Fruit fly (Drosophila melanogaster): Measurements from ENCODE around the gene BoYb.

The BoYb gene

DNA sequence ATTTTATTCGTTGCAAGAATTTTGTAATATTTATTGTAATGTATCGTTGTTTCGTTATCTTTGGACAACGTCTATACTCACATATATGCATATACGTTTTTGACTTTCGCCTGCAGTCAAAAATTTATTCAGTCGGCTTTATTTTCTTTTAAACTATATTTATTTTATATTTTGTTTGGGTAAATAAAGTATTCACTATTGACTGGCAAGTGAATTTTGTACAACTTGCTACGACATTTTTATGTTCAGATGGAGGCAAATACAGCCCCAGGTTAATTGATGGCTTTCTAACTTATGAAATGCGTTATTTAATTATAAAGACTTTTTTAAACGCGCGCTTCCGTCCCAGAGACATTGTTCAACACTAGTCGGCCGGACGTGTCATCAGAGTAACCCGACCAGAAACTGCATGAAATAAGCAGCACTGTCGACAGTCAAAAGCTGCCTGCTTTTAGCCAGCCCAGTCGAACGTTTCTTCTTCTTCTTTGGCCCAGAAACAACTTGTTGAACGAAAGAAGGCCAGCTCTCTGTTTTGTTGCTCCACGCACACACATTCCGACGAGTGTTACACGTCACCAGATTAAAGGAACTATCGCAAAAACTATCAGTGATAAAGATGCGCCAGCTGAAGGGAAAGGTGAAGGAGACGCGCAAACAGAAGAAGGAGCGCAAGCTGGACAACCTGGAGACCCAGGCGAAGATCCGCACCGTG lies 38.2 kb upstream of the BoYb start, which contains the start of gene CG33169 (continued):
- TF ChIP-seq zen2 (GFP tag; IDR thresholded peaks at IDR 0.05; ENCODE audit: partially characterized antibody) (peak; percentile 26; the same call in 1 of the 3 replicates), CG12071 (GFP tag; optimal IDR thresholded peaks at IDR 0.05) (peak; percentile 75), Trl (optimal IDR thresholded peaks at IDR 0.05) (no peak), Trl (GFP tag; optimal IDR thresholded peaks at IDR 0.05) (peak; percentile 93), sisA (GFP tag; IDR thresholded peaks at IDR 0.05) (peak; percentile 88), CG14014 (GFP tag; IDR thresholded peaks at IDR 0.05) (peak; percentile 86), dmrt99B (tag; optimal IDR thresholded peaks at IDR 0.05) (peak; percentile 61), wor (GFP tag; IDR thresholded peaks at IDR 0.05) (no peak), CG2712 (tag; optimal IDR thresholded peaks at IDR 0.05) (peak; percentile 76), row (GFP tag; IDR thresholded peaks at IDR 0.05) (peak; percentile 69), TFAM (GFP tag; optimal IDR thresholded peaks at IDR 0.05) (peak; percentile 48), CG8359 (GFP tag; optimal IDR thresholded peaks at IDR 0.05; ENCODE audit: borderline replicate concordance) (no peak), CG3407 (GFP tag; optimal IDR thresholded peaks at IDR 0.05) (peak; percentile 65), ftz-f1 (GFP tag; optimal IDR thresholded peaks at IDR 0.05) (peak; percentile 97), CG6689 (GFP tag; IDR thresholded peaks at IDR 0.05) (0 out of 2 replicates have a peak, but pooled peaks have one; percentile 58), CG30431 (GFP tag; optimal IDR thresholded peaks at IDR 0.05) (peak; percentile 79), CG17328 (GFP tag; IDR thresholded peaks at IDR 0.05) (peak; percentile 80), Pdp1 (GFP tag; optimal IDR thresholded peaks at IDR 0.05) (peak; percentile 91 to 94), Hr39 (optimal IDR thresholded peaks at IDR 0.05) (no peak), CG9437 (GFP tag; optimal IDR thresholded peaks at IDR 0.05) (peak; percentile 12), CG7271 (tag; optimal IDR thresholded peaks at IDR 0.05) (no peak), CG17361 (GFP tag; IDR thresholded peaks at IDR 0.05) (peak; percentile 61), CG12155 (GFP tag; optimal IDR thresholded peaks at IDR 0.05) (peak; percentile 98), lilli (GFP tag; optimal IDR thresholded peaks at IDR 0.05) (peak; percentile 87), gsb (GFP tag; IDR thresholded peaks at IDR 0.05) (peak; percentile 78), CG9876 (GFP tag; optimal IDR thresholded peaks at IDR 0.05) (peak; percentile 92), Dref (GFP tag; IDR thresholded peaks at IDR 0.05) (peak; percentile 60), tgo (GFP tag; IDR thresholded peaks at IDR 0.05) (peak; percentile 82), Meics (GFP tag; optimal IDR thresholded peaks at IDR 0.05) (peak; percentile 84), CG8388 (GFP tag; optimal IDR thresholded peaks at IDR 0.05) (peak; percentile 31), CG15073 (GFP tag; optimal IDR thresholded peaks at IDR 0.05) (no peak), bbx (GFP tag; IDR thresholded peaks at IDR 0.05; ENCODE audit: partially characterized antibody) (peak; percentile 71), cato (GFP tag; optimal IDR thresholded peaks at IDR 0.05; ENCODE audit: borderline replicate concordance) (peak; percentile 40), gfzf (GFP tag; optimal IDR thresholded peaks at IDR 0.05) (peak; percentile 51), vfl (GFP tag; optimal IDR thresholded peaks at IDR 0.05) (peak; percentile 93), dpn (GFP tag; optimal IDR thresholded peaks at IDR 0.05) (peak; percentile 89 to 95), Spps (tag; optimal IDR thresholded peaks at IDR 0.05) (no peak), cad (GFP tag; optimal IDR thresholded peaks at IDR 0.05) (no peak), Adf1 (GFP tag; IDR thresholded peaks at IDR 0.05) (peak; percentile 74), YL-1 (GFP tag; optimal IDR thresholded peaks at IDR 0.05) (peak; percentile 83), twi (tag; optimal IDR thresholded peaks at IDR 0.05) (peak; percentile 52), CG9817 (tag; optimal IDR thresholded peaks at IDR 0.05) (peak; percentile 92), Hr3 (GFP tag; optimal IDR thresholded peaks at IDR 0.05) (peak; percentile 98), CG8944 (GFP tag; optimal IDR thresholded peaks at IDR 0.05) (peak; percentile 90), C15 (GFP tag; IDR thresholded peaks at IDR 0.05) (0 out of 3 replicates have a peak, but pooled peaks have one; percentile 57), scrt (GFP tag; optimal IDR thresholded peaks at IDR 0.05) (peak; percentile 100), ssp (GFP tag; IDR thresholded peaks at IDR 0.05) (peak; percentile 76), bsh (GFP tag; optimal IDR thresholded peaks at IDR 0.05) (peak in 1 of 2 experiments; percentile 62), CoRest (tag; optimal IDR thresholded peaks at IDR 0.05) (peak; percentile 84), CG42726 (GFP tag; IDR thresholded peaks at IDR 0.05; ENCODE audit: partially characterized antibody) (peak; percentile 91)

Measured in whole organism, embryonic.